Fruit fly (Drosophila melanogaster) whole organism, prepupa: ENCODE measurements around the gene CG46511.
"Not testable (repeated sequence)": the region's sequence is repeated elsewhere in the genome, so short reads cannot be mapped to it uniquely, and the experiment has no call there.

Experiments used
- Blimp-1 ChIP-seq: fragments of 200-800 bp; sonication (Bioruptor generic); optimal IDR thresholded peaks from 3 replicates; lab custom pipeline; 2017; ENCODE audit warnings: missing biosample characterization, missing genetic modification characterization, mild to moderate bottlenecking, moderate library complexity, missing genetic modification reagents
- CG8632 ChIP-seq: fragments of 200-800 bp; sonication (Bioruptor generic); optimal IDR thresholded peaks from 3 replicates; lab custom pipeline; 2016; ENCODE audit warnings: missing biosample characterization, missing genetic modification characterization
- Gug ChIP-seq: fragments of 200-800 bp; sonication (Bioruptor generic); IDR thresholded peaks from 2 replicates; pipeline ENCODE4 v1.3.6; 2022; ENCODE audit warnings: missing biosample characterization, missing genetic modification characterization
- Hr39 ChIP-seq: fragments of 200-800 bp; sonication (Bioruptor generic); optimal IDR thresholded peaks from 2 replicates; lab custom pipeline; 2016; ENCODE audit warnings: missing biosample characterization, missing genetic modification characterization
- Hr4 ChIP-seq: fragments of 200-800 bp; sonication (Bioruptor generic); optimal IDR thresholded peaks from 3 replicates; lab custom pipeline; 2016; ENCODE audit warnings: missing biosample characterization, missing genetic modification characterization
- Met ChIP-seq: fragments of 200-800 bp; sonication (Bioruptor generic); optimal IDR thresholded peaks from 3 replicates; lab custom pipeline; 2016; ENCODE audit warnings: missing biosample characterization, missing genetic modification characterization
- Sox14 ChIP-seq: fragments of 200-800 bp; sonication (Bioruptor generic); optimal IDR thresholded peaks from 3 replicates; lab custom pipeline; 2016; ENCODE audit warnings: missing biosample characterization, missing genetic modification characterization
- cyc ChIP-seq: fragments of 200-800 bp; sonication (Bioruptor generic); optimal IDR thresholded peaks from 3 replicates; lab custom pipeline; 2016; ENCODE audit warnings: missing biosample characterization, missing genetic modification characterization
- dsx ChIP-seq: fragments of 200-800 bp; optimal IDR thresholded peaks from 3 replicates; lab custom pipeline; 2019; ENCODE audit warnings: missing biosample characterization, mild to moderate bottlenecking, missing genetic modification characterization, moderate library complexity; ENCODE audit not compliant: poor library complexity, severe bottlenecking
- esn ChIP-seq: fragments of 200-800 bp; sonication (Bioruptor generic); optimal IDR thresholded peaks from 2 replicates; lab custom pipeline; 2016; ENCODE audit warnings: missing biosample characterization, mild to moderate bottlenecking, missing genetic modification characterization, moderate library complexity

DNA sequence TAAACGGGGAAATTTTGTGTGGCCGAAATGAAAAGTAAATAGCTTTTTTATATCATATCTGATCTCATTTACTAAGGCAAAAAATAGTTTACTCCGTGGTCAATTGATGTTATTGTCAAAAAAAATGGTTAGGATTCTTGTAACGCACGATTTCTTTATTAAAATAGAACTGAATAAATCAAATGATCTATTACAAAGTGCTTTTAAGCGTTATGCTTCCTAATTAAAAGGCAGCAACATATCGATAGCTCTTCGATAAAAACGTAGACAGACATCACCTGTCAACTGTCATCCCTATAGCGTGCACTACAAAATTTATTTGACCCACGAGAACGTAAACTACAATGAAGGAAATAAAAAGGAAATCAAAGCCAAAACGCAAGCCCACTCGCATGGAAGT is 44.0 kb downstream of the CG46511 start, which contains the start of gene CG46518:
- TF ChIP-seq Met (GFP tag; lab: Kevin White, UChicago); Hr39 (GFP tag; lab: Kevin White, UChicago); Sox14; Gug; cyc (GFP tag; lab: Kevin White, UChicago); dsx (GFP tag; lab: Kevin White, UChicago); esn (GFP tag; lab: Kevin White, UChicago); Hr4 (GFP tag; lab: Kevin White, UChicago); CG8632 (GFP tag; lab: Kevin White, UChicago); Blimp-1 (GFP tag; lab: Kevin White, UChicago): not testable (repeated sequence)
